Fruit fly (Drosophila melanogaster) whole organism, embryonic: ENCODE measurements around the gene CG15027.
A peak's percentile ranks its signal among the peaks of the same experiment; 100 is the strongest.

Experiments
- Atf3 ChIP-seq: fragments of 200-800 bp; sonication (Bioruptor generic); optimal IDR thresholded peaks from 3 replicates; lab custom pipeline; 2016; ENCODE audit warnings: missing biosample characterization, missing genetic modification characterization
- Bgb ChIP-seq: fragments of 200-800 bp; sonication (Bioruptor generic); IDR thresholded peaks from 2 replicates; pipeline ENCODE4 v1.3.6; 2022; ENCODE audit warnings: missing biosample characterization, missing genetic modification characterization; ENCODE audit not compliant: partially characterized antibody
- CG1024 ChIP-seq: fragments of 200-800 bp; sonication (Bioruptor generic); IDR thresholded peaks from 2 replicates; pipeline ENCODE4 v1.3.6; 2022; ENCODE audit warnings: missing biosample characterization, missing genetic modification characterization
- CG11085 ChIP-seq: fragments of 200-800 bp; sonication (Bioruptor generic); IDR thresholded peaks from 2 replicates; pipeline ENCODE4 v1.3.6; 2022; ENCODE audit warnings: missing biosample characterization, missing genetic modification characterization
- CG11723 ChIP-seq: fragments of 200-800 bp; sonication (Bioruptor generic); optimal IDR thresholded peaks from 2 replicates; lab custom pipeline; 2017; ENCODE audit warnings: missing biosample characterization, mild to moderate bottlenecking, missing genetic modification characterization
- CG1233 ChIP-seq: fragments of 200-800 bp; sonication (Bioruptor generic); optimal IDR thresholded peaks from 4 replicates; lab custom pipeline; 2018; ENCODE audit warnings: missing biosample characterization, mild to moderate bottlenecking, missing genetic modification characterization
- CG13424 ChIP-seq: fragments of 200-800 bp; sonication (Bioruptor generic); optimal IDR thresholded peaks from 2 replicates; lab custom pipeline; 2019; ENCODE audit warnings: missing biosample characterization, mild to moderate bottlenecking, missing genetic modification characterization, moderate library complexity
- CG15601 ChIP-seq: fragments of 200-800 bp; sonication (Bioruptor generic); optimal IDR thresholded peaks from 3 replicates; lab custom pipeline; 2019; ENCODE audit warnings: missing biosample characterization, mild to moderate bottlenecking, missing genetic modification characterization, moderate library complexity
- CG18262 ChIP-seq: fragments of 200-800 bp; optimal IDR thresholded peaks from 3 replicates; lab custom pipeline; 2019; ENCODE audit warnings: missing biosample characterization, mild to moderate bottlenecking, missing genetic modification characterization, moderate library complexity
- CG1832 ChIP-seq: fragments of 200-800 bp; sonication (Bioruptor generic); optimal IDR thresholded peaks from 2 replicates; lab custom pipeline; 2017; ENCODE audit warnings: missing biosample characterization, mild to moderate bottlenecking, missing genetic modification characterization, inconsistent platforms
- CG32767 ChIP-seq: fragments of 200-800 bp; sonication (Bioruptor generic); IDR thresholded peaks from 2 replicates; pipeline ENCODE4 v1.3.6; 2022; ENCODE audit warnings: missing biosample characterization, missing genetic modification characterization
- CG34422 ChIP-seq: fragments of 200-800 bp; sonication (Bioruptor generic); IDR thresholded peaks from 3 replicates; pipeline ENCODE4 v1.3.6; 2022; ENCODE audit warnings: missing biosample characterization, missing genetic modification characterization
- CG4328 ChIP-seq: fragments of 200-800 bp; sonication (Bioruptor generic); optimal IDR thresholded peaks from 3 replicates; lab custom pipeline; 2017; ENCODE audit warnings: missing biosample characterization, missing genetic modification reagents, missing genetic modification characterization
- CG6689 ChIP-seq: fragments of 200-800 bp; sonication (Bioruptor generic); IDR thresholded peaks from 2 replicates; pipeline ENCODE4 v1.3.6; 2022; ENCODE audit warnings: missing biosample characterization, missing genetic modification characterization
- CG7357 ChIP-seq: fragments of 200-800 bp; sonication (Bioruptor generic); IDR thresholded peaks from 3 replicates; pipeline ENCODE4 v1.3.6; 2022; ENCODE audit warnings: missing biosample characterization, missing genetic modification characterization
- CG7963 ChIP-seq: fragments of 200-800 bp; sonication (Bioruptor generic); IDR thresholded peaks from 3 replicates; pipeline ENCODE4 v1.3.6; 2022; ENCODE audit warnings: missing biosample characterization, missing genetic modification characterization; ENCODE audit not compliant: partially characterized antibody
- CG9437 ChIP-seq: fragments of 200-800 bp; sonication (Bioruptor generic); optimal IDR thresholded peaks from 2 replicates; lab custom pipeline; 2018; ENCODE audit warnings: missing biosample characterization, mild to moderate bottlenecking, missing genetic modification characterization
- CTCF ChIP-seq: fragments of 200-800 bp; sonication (Bioruptor generic); optimal IDR thresholded peaks from 2 replicates; lab custom pipeline; 2017; ENCODE audit warnings: missing biosample characterization, mild to moderate bottlenecking, missing genetic modification characterization, moderate library complexity
- CkIIα-i1 ChIP-seq: fragments of 200-800 bp; sonication (Bioruptor generic); IDR thresholded peaks from 2 replicates; pipeline ENCODE4 v1.3.6; 2022; ENCODE audit warnings: missing biosample characterization, missing genetic modification characterization
- Doc2 ChIP-seq: fragments of 200-800 bp; sonication (Bioruptor generic); IDR thresholded peaks from 2 replicates; pipeline ENCODE4 v1.3.6; 2022; ENCODE audit warnings: missing biosample characterization, missing genetic modification characterization
- E2f2 ChIP-seq: fragments of 200-800 bp; sonication (Bioruptor generic); IDR thresholded peaks from 2 replicates; pipeline ENCODE4 v1.3.6; 2022; ENCODE audit warnings: missing biosample characterization, missing genetic modification characterization
- Ets65A ChIP-seq: fragments of 200-800 bp; sonication (Bioruptor generic); peaks from one replicate; lab custom pipeline; 2016; ENCODE audit warnings: missing biosample characterization, missing genetic modification characterization
- Ets97D ChIP-seq: fragments of 200-800 bp; sonication (Bioruptor generic); optimal IDR thresholded peaks from 3 replicates; lab custom pipeline; 2016; ENCODE audit warnings: missing biosample characterization, missing genetic modification characterization
- Fer1 ChIP-seq: fragments of 200-800 bp; sonication (Bioruptor generic); optimal IDR thresholded peaks from 2 replicates; lab custom pipeline; 2017; ENCODE audit warnings: missing biosample characterization, mild to moderate bottlenecking, missing genetic modification characterization
- HmgD ChIP-seq: fragments of 200-800 bp; sonication (Bioruptor generic); optimal IDR thresholded peaks from 3 replicates; lab custom pipeline; 2016; ENCODE audit warnings: missing biosample characterization, missing genetic modification characterization
- Myb ChIP-seq: fragments of 200-800 bp; sonication (Bioruptor generic); optimal IDR thresholded peaks from 2 replicates; lab custom pipeline; 2016; ENCODE audit warnings: missing biosample characterization, missing genetic modification characterization
- NC2α ChIP-seq: fragments of 200-800 bp; sonication (Bioruptor generic); optimal IDR thresholded peaks from 2 replicates; lab custom pipeline; 2016; ENCODE audit warnings: missing biosample characterization, missing genetic modification characterization
- Nf-YB ChIP-seq: fragments of 200-800 bp; sonication (Bioruptor generic); optimal IDR thresholded peaks from 3 replicates; lab custom pipeline; 2019; ENCODE audit warnings: missing biosample characterization, mild to moderate bottlenecking, missing genetic modification characterization, moderate library complexity
- Oli ChIP-seq: fragments of 200-800 bp; sonication (Bioruptor generic); optimal IDR thresholded peaks from 2 replicates; lab custom pipeline; 2018; ENCODE audit warnings: missing biosample characterization, mild to moderate bottlenecking, missing genetic modification characterization, moderate library complexity
- Optix ChIP-seq: fragments of 200-800 bp; sonication (Bioruptor generic); IDR thresholded peaks from 3 replicates; pipeline ENCODE4 v1.3.6; 2022; ENCODE audit warnings: missing biosample characterization, missing genetic modification characterization
- Rx ChIP-seq: fragments of 200-800 bp; sonication (Bioruptor generic); IDR thresholded peaks from 2 replicates; pipeline ENCODE4 v1.3.6; 2022; ENCODE audit warnings: missing biosample characterization, missing genetic modification characterization
- Sox100B ChIP-seq: fragments of 200-800 bp; sonication (Bioruptor generic); optimal IDR thresholded peaks from 3 replicates; lab custom pipeline; 2018; ENCODE audit warnings: missing biosample characterization, mild to moderate bottlenecking, missing genetic modification characterization
- Sox102F ChIP-seq: fragments of 200-800 bp; sonication (Bioruptor generic); optimal IDR thresholded peaks from 2 replicates; lab custom pipeline; 2018; ENCODE audit warnings: missing biosample characterization, mild to moderate bottlenecking, missing genetic modification characterization, moderate library complexity
- Sry-δ ChIP-seq: fragments of 200-800 bp; sonication (Bioruptor generic); optimal IDR thresholded peaks from 2 replicates; lab custom pipeline; 2016; ENCODE audit warnings: missing biosample characterization, missing genetic modification characterization
- Xbp1 ChIP-seq: fragments of 200-800 bp; sonication (Bioruptor generic); optimal IDR thresholded peaks from 3 replicates; lab custom pipeline; 2016; ENCODE audit warnings: missing biosample characterization, mild to moderate bottlenecking, missing genetic modification characterization
- ara ChIP-seq: fragments of 200-800 bp; sonication (Bioruptor generic); IDR thresholded peaks from 2 replicates; pipeline ENCODE4 v1.3.6; 2022; ENCODE audit warnings: missing biosample characterization, missing genetic modification characterization
- bcd ChIP-seq: fragments of 200-800 bp; sonication (Bioruptor generic); optimal IDR thresholded peaks from 2 replicates; lab custom pipeline; 2017; ENCODE audit warnings: missing biosample characterization, mild to moderate bottlenecking, missing genetic modification characterization
- cas ChIP-seq: fragments of 200-800 bp; sonication (Bioruptor generic); IDR thresholded peaks from 2 replicates; pipeline ENCODE4 v1.3.6; 2022; ENCODE audit warnings: missing biosample characterization, missing genetic modification characterization
- crc ChIP-seq: fragments of 200-800 bp; sonication (Bioruptor generic); optimal IDR thresholded peaks from 2 replicates; lab custom pipeline; 2016; ENCODE audit warnings: missing biosample characterization, missing genetic modification characterization
- croc ChIP-seq: fragments of 200-800 bp; sonication (Bioruptor generic); conservative IDR thresholded peaks from 3 replicates; pipeline ENCODE4 v1.3.6; 2022; ENCODE audit warnings: missing biosample characterization, missing genetic modification characterization
- disco-r ChIP-seq: fragments of 200-800 bp; sonication (Bioruptor generic); optimal IDR thresholded peaks from 2 replicates; lab custom pipeline; 2016; ENCODE audit warnings: missing biosample characterization, missing genetic modification characterization
- lbe ChIP-seq: fragments of 200-800 bp; sonication (Bioruptor generic); optimal IDR thresholded peaks from 2 replicates; lab custom pipeline; 2016; ENCODE audit warnings: missing biosample characterization, mild to moderate bottlenecking, missing genetic modification characterization
- lola ChIP-seq, 3 experiments: fragments of >200 bp in 2 of 3; fragments of 200-800 bp in 1 of 3; sonication (Bioruptor generic) in 1 of 3; optimal IDR thresholded peaks; 2 replicates each; lab custom pipeline; 2017 to 2019; ENCODE audit warnings: missing biosample characterization in 3 of 3, missing genetic modification characterization in 3 of 3, mild to moderate bottlenecking in 1 of 3, moderate library complexity in 1 of 3
- luna ChIP-seq: fragments of 200-800 bp; sonication (Bioruptor generic); optimal IDR thresholded peaks from 2 replicates; lab custom pipeline; 2016; ENCODE audit warnings: missing biosample characterization, missing genetic modification characterization
- oc ChIP-seq: fragments of 200-800 bp; sonication (Bioruptor generic); optimal IDR thresholded peaks from 2 replicates; lab custom pipeline; 2018; ENCODE audit warnings: missing biosample characterization, mild to moderate bottlenecking, missing genetic modification characterization, moderate library complexity
- pfk ChIP-seq: fragments of 200-800 bp; sonication (Bioruptor generic); optimal IDR thresholded peaks from 2 replicates; lab custom pipeline; 2018; ENCODE audit warnings: missing biosample characterization, mild to moderate bottlenecking, missing genetic modification characterization, moderate library complexity
- scrt ChIP-seq: fragments of 200-800 bp; sonication (Bioruptor generic); optimal IDR thresholded peaks from 2 replicates; lab custom pipeline; 2018; ENCODE audit warnings: missing biosample characterization, mild to moderate bottlenecking, missing genetic modification characterization, moderate library complexity
- tna ChIP-seq: fragments of 200-800 bp; sonication (Bioruptor generic); IDR thresholded peaks from 2 replicates; pipeline ENCODE4 v1.3.6; 2022; ENCODE audit warnings: missing biosample characterization, missing genetic modification characterization; ENCODE audit not compliant: partially characterized antibody
- toy ChIP-seq: fragments of 200-800 bp; sonication (Bioruptor generic); IDR thresholded peaks from 2 replicates; pipeline ENCODE4 v1.3.6; 2022; ENCODE audit warnings: missing biosample characterization, missing genetic modification characterization
- trh ChIP-seq: fragments of 200-800 bp; sonication (Bioruptor generic); optimal IDR thresholded peaks from 2 replicates; lab custom pipeline; 2016; ENCODE audit warnings: missing biosample characterization, missing genetic modification characterization
- twi ChIP-seq: fragments of 200-800 bp; optimal IDR thresholded peaks from 2 replicates; lab custom pipeline; 2019; ENCODE audit warnings: missing biosample characterization, mild to moderate bottlenecking, missing genetic modification characterization, moderate library complexity
- wor ChIP-seq: fragments of 200-800 bp; sonication (Bioruptor generic); IDR thresholded peaks from 2 replicates; pipeline ENCODE4 v1.3.6; 2022; ENCODE audit warnings: missing biosample characterization, missing genetic modification characterization
- zfh2 ChIP-seq: fragments of 200-800 bp; sonication (Bioruptor generic); optimal IDR thresholded peaks from 2 replicates; lab custom pipeline; 2016; ENCODE audit warnings: missing biosample characterization, missing genetic modification characterization

The CG15027 gene

DNA sequence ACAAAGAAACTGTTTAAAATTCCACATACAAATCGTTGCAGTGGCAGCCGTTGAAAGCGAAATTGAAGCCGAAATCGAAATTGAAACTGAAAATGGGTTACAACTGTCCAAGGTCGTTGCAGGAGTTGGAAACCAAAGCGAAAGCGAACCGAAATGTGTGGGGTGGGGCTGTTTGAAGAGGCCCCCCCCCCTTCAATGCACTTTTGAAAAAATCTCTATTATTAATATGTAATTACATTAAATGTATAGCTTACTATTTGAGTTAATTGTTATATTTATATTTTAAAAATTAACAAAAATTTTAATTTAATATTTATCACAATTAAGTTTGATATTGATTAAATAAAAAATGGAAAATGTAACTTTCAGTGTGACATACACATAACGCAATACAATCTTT, 36.1 kb upstream of the CG15027 start (continued):
- TF ChIP-seq Optix (GFP tag; lab: Robert Waterston, UW) (no peak), Nf-YB (GFP tag; lab: Kevin White, UChicago) (no peak), HmgD (GFP tag; lab: Kevin White, UChicago) (no peak), CG32767 (no peak), trh (GFP tag; lab: Kevin White, UChicago) (no peak), Atf3 (GFP tag; lab: Kevin White, UChicago) (no peak), ara (GFP tag; lab: Robert Waterston, UW) (no peak), CG4328 (GFP tag; lab: Kevin White, UChicago) (no peak), oc (tag; lab: Kevin White, UChicago) (peak; percentile 47), CG34422 (GFP tag; lab: Robert Waterston, UW) (no peak), wor (0 out of 2 replicates have a peak, but pooled peaks have one; percentile 14), CkIIα-i1 (GFP tag; lab: Robert Waterston, UW) (no peak), lola (GFP tag; optimal IDR thresholded peaks at IDR 0.05; lab: Kevin White, UChicago) (no peak), Ets65A (no peak), crc (no peak), CG9437 (GFP tag; lab: Kevin White, UChicago) (no peak), Bgb (GFP tag; lab: Robert Waterston, UW) (no peak), CG18262 (peak; percentile 64), NC2α (no peak), tna (GFP tag; lab: Robert Waterston, UW) (no peak), Fer1 (no peak), CG1832 (no peak), CG11723 (GFP tag; lab: Kevin White, UChicago) (no peak), CG11085 (GFP tag; lab: Robert Waterston, UW) (no peak), cas (GFP tag; lab: Robert Waterston, UW) (no peak), CG1233 (GFP tag; lab: Kevin White, UChicago) (no peak), scrt (GFP tag; lab: Kevin White, UChicago) (no peak), twi (tag; lab: Kevin White, UChicago) (no peak), CG7357 (GFP tag; lab: Robert Waterston, UW) (no peak), Sox102F (peak; percentile 64), lbe (GFP tag; lab: Kevin White, UChicago) (no peak), Ets97D (no peak), pfk (GFP tag; lab: Kevin White, UChicago) (no peak), Oli (tag; lab: Kevin White, UChicago) (peak; percentile 45), Myb (GFP tag; lab: Kevin White, UChicago) (no peak), CG1024 (GFP tag; lab: Robert Waterston, UW) (no peak), Doc2 (GFP tag; lab: Robert Waterston, UW) (no peak), CG13424 (tag; lab: Kevin White, UChicago) (peak; percentile 62), Sry-δ (GFP tag; lab: Kevin White, UChicago) (no peak), CTCF (GFP tag; lab: Kevin White, UChicago) (no peak), bcd (GFP tag; lab: Kevin White, UChicago) (no peak), E2f2 (GFP tag; lab: Robert Waterston, UW) (peak; percentile 26; the same call in 1 of the 2 replicates), Sox100B (GFP tag; lab: Kevin White, UChicago) (peak; percentile 54), CG7963 (GFP tag; lab: Robert Waterston, UW) (no peak), croc (GFP tag; lab: Robert Waterston, UW) (peak; percentile 14; the same call in 1 of the 3 replicates), luna (GFP tag; lab: Kevin White, UChicago) (no peak), disco-r (GFP tag; lab: Kevin White, UChicago) (no peak), CG6689 (GFP tag; lab: Robert Waterston, UW) (no peak; the same call in 1 of the 2 replicates), Xbp1 (GFP tag; lab: Kevin White, UChicago) (no peak), Rx (GFP tag; lab: Robert Waterston, UW) (no peak), zfh2 (GFP tag; lab: Kevin White, UChicago) (no peak), toy (GFP tag; lab: Robert Waterston, UW) (no peak), CG15601 (tag; lab: Kevin White, UChicago) (peak; percentile 96)
